Worm (Caenorhabditis elegans) whole organism, L2 larva: ENCODE data around the gene sftb-1.

Source experiments
- ZK546.5 ChIP-seq: sonication (generic microtip); optimal IDR thresholded peaks from 2 replicates; lab custom pipeline; 2017; ENCODE audit warnings: missing biosample characterization, missing genetic modification characterization
- aly-2 ChIP-seq: fragments of 150-350 bp; optimal IDR thresholded peaks from 2 replicates; lab custom pipeline; 2014; ENCODE audit warnings: missing biosample characterization, missing genetic modification characterization
- ama-1 ChIP-seq: fragments of 150-350 bp; optimal IDR thresholded peaks from 2 replicates; lab custom pipeline; 2018; ENCODE audit warnings: inconsistent platforms
- ceh-16 ChIP-seq: fragments of 150-350 bp; optimal IDR thresholded peaks from 2 replicates; lab custom pipeline; 2014; ENCODE audit warnings: missing biosample characterization, missing genetic modification characterization
- ceh-82 ChIP-seq: fragments of 150-350 bp; optimal IDR thresholded peaks from 2 replicates; lab custom pipeline; 2014; ENCODE audit warnings: missing biosample characterization, missing genetic modification characterization
- elt-1 ChIP-seq: fragments of 150-350 bp; optimal IDR thresholded peaks from 2 replicates; lab custom pipeline; 2014; ENCODE audit warnings: missing biosample characterization, missing genetic modification characterization
- elt-3 ChIP-seq: sonication (generic microtip); optimal IDR thresholded peaks from 2 replicates; lab custom pipeline; 2017; ENCODE audit warnings: missing biosample characterization, missing genetic modification characterization
- fos-1 ChIP-seq: fragments of 150-350 bp; optimal IDR thresholded peaks from 2 replicates; lab custom pipeline; 2014; ENCODE audit warnings: missing biosample characterization, missing genetic modification characterization
- lin-11 ChIP-seq: fragments of 150-350 bp; sonication (generic microtip); optimal IDR thresholded peaks from 2 replicates; lab custom pipeline; 2014; ENCODE audit warnings: missing biosample characterization, missing genetic modification characterization, inconsistent platforms, mixed read lengths
- nhr-25 ChIP-seq: fragments of 150-350 bp; sonication (generic microtip); optimal IDR thresholded peaks from 3 replicates; lab custom pipeline; 2014; ENCODE audit warnings: missing biosample characterization, missing genetic modification characterization
- unc-62 ChIP-seq: fragments of 150-350 bp; optimal IDR thresholded peaks from 2 replicates; lab custom pipeline; 2014; ENCODE audit warnings: missing biosample characterization, missing genetic modification reagents, missing genetic modification characterization

- TF ChIP-seq ceh-16 (tag; lab: Kevin White, UChicago), result no peak
- TF ChIP-seq elt-3 (tag; lab: Kevin White, UChicago), result no peak
- TF ChIP-seq ama-1, result no peak
- TF ChIP-seq fos-1 (tag; lab: Kevin White, UChicago), result no peak
- TF ChIP-seq aly-2 (tag; lab: Kevin White, UChicago), result no peak
- TF ChIP-seq elt-1 (tag; lab: Kevin White, UChicago), result no peak
- TF ChIP-seq unc-62, result no peak
- TF ChIP-seq nhr-25 (tag; lab: Kevin White, UChicago), result no peak
- TF ChIP-seq ZK546.5, result no peak
- TF ChIP-seq lin-11, result no peak
- no peak for TF ChIP-seq ceh-82 (tag; lab: Kevin White, UChicago)
These were observed 14.1 kb upstream of the sftb-1 start for ce11 chrIII:4283175-4283574.
